Worm (Caenorhabditis elegans) whole organism, early embryonic: ENCODE results near the gene C09F9.1.

Experiments used
- hmg-4 ChIP-seq: fragments of 200-800 bp; sonication (Bioruptor generic); optimal IDR thresholded peaks from 2 replicates; lab custom pipeline; 2018; ENCODE audit warnings: mild to moderate bottlenecking, missing genetic modification characterization, missing compliant biosample characterization
- scrt-1 ChIP-seq: fragments of 200-800 bp; sonication (Bioruptor generic); IDR thresholded peaks from 2 replicates; pipeline ENCODE4 v1.3.6; 2022; ENCODE audit warnings: missing genetic modification characterization, missing compliant biosample characterization

DNA sequence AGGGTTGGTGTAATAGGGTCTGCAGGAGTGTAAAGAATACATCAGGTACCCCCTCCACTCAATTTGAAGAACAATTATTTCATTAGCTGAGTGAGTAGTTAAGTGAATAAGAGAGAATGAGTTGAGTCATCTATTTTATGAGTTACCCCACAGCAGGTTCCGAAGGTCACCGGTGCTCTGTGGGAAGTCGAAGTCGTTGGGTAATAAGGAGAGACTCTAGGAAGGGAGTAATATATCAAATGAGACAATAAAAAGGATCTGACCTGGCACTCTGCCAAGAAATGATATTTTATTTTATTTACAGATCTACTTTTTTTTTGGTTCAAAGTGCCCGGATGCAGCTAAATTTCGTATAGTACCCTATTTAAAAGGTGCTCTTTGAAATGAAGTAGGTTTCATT is at the start of gene C09F9.1:
- no peak for TF ChIP-seq scrt-1 (GFP tag; lab: Robert Waterston, UW)
- TF ChIP-seq hmg-4 (GFP tag; lab: Kevin White, UChicago): no peak
